Worm (Caenorhabditis elegans) whole organism, L4/young adult: ENCODE data around the gene W04G3.12.

Experiments
- W03F9.2 ChIP-seq: fragments of 150-350 bp; optimal IDR thresholded peaks from 2 replicates; lab custom pipeline; 2014; ENCODE audit warnings: missing biosample characterization, missing genetic modification characterization
- dao-5 ChIP-seq: sonication (generic microtip); optimal IDR thresholded peaks from 2 replicates; lab custom pipeline; 2016; ENCODE audit warnings: missing genotype, missing genetic modification characterization, moderate library complexity, missing compliant biosample characterization
- him-1 ChIP-seq: sonication (generic microtip); optimal IDR thresholded peaks from 2 replicates; lab custom pipeline; 2016; ENCODE audit warnings: missing genotype, missing genetic modification reagents, missing genetic modification characterization, missing compliant biosample characterization

ce11 chrX:11126259-11126658, 49.7 kb upstream of the W04G3.12 start:
- TF ChIP-seq him-1 (tag; lab: Kevin White, UChicago) = no peak
- TF ChIP-seq dao-5 (tag; lab: Kevin White, UChicago) = no peak
- no peak for TF ChIP-seq W03F9.2
